Worm (Caenorhabditis elegans): ENCODE data around the gene F55G1.15.

DNA sequence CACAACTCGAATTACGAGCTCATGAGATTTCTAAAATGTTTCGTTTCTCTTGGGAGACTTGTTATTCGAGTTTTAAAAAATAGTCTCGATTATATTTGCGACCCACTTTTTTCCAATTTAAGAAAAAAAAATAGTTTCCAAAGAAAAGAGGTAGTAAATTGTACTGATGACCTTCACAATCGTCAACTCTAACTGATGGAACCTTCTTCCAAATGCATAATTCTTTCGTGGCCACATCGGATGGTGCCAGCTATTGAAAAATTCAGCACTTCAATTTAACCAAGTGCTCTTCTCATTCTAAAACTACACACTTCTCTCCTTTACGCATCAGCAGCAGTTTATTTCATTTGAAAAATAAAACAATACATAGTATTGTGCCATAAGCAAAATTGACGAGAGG, 42.4 kb upstream of the F55G1.15 start:
- TF ChIP-seq syd-9 (tag; optimal IDR thresholded peaks at IDR 0.05) (no peak), unc-3 (GFP tag; conservative IDR thresholded peaks at IDR 0.05) (no peak), unc-3 (tag; optimal IDR thresholded peaks at IDR 0.05) (no peak), pqm-1 (tag; optimal IDR thresholded peaks at IDR 0.05) (no peak), tbx-2 (tag; optimal IDR thresholded peaks at IDR 0.05) (no peak), pha-4 (tag; optimal IDR thresholded peaks at IDR 0.05) (no peak), pha-2 (tag; optimal IDR thresholded peaks at IDR 0.05) (no peak), Y22D7AL.16 (tag; optimal IDR thresholded peaks at IDR 0.05) (no peak), fkh-10 (GFP tag; optimal IDR thresholded peaks at IDR 0.05) (no peak), ets-4 (tag; optimal IDR thresholded peaks at IDR 0.05) (no peak)

Data from whole organism, late embryonic.